Worm (Caenorhabditis elegans) whole organism, L2 larva: ENCODE results near the gene unc-39.

Experiments used
- C34F6.9 ChIP-seq: fragments of 150-350 bp; optimal IDR thresholded peaks from 2 replicates; lab custom pipeline; 2014; ENCODE audit warnings: missing biosample characterization, missing genetic modification characterization
- F13H6.1 ChIP-seq: sonication (generic microtip); optimal IDR thresholded peaks from 2 replicates; lab custom pipeline; 2016; ENCODE audit warnings: missing genetic modification characterization, missing compliant biosample characterization
- R02D3.7 ChIP-seq: fragments of 150-350 bp; optimal IDR thresholded peaks from 2 replicates; lab custom pipeline; 2014; ENCODE audit warnings: missing biosample characterization, missing genetic modification characterization
- Y55F3AM.14 ChIP-seq: fragments of 200-800 bp; sonication (Bioruptor generic); optimal IDR thresholded peaks from 2 replicates; lab custom pipeline; 2018; ENCODE audit warnings: mild to moderate bottlenecking, missing genetic modification characterization, missing compliant biosample characterization
- ZK546.5 ChIP-seq: sonication (generic microtip); optimal IDR thresholded peaks from 2 replicates; lab custom pipeline; 2017; ENCODE audit warnings: missing biosample characterization, missing genetic modification characterization
- aly-2 ChIP-seq: fragments of 150-350 bp; optimal IDR thresholded peaks from 2 replicates; lab custom pipeline; 2014; ENCODE audit warnings: missing biosample characterization, missing genetic modification characterization
- ama-1 ChIP-seq: fragments of 150-350 bp; optimal IDR thresholded peaks from 2 replicates; lab custom pipeline; 2018; ENCODE audit warnings: inconsistent platforms
- blmp-1 ChIP-seq: sonication (generic microtip); optimal IDR thresholded peaks from 2 replicates; lab custom pipeline; 2017; ENCODE audit warnings: missing genetic modification characterization, mild to moderate bottlenecking, missing compliant biosample characterization, antibody characterized with exemption, moderate library complexity; ENCODE audit not compliant: insufficient read depth
- ceh-16 ChIP-seq: fragments of 150-350 bp; optimal IDR thresholded peaks from 2 replicates; lab custom pipeline; 2014; ENCODE audit warnings: missing biosample characterization, missing genetic modification characterization
- ceh-82 ChIP-seq: fragments of 150-350 bp; optimal IDR thresholded peaks from 2 replicates; lab custom pipeline; 2014; ENCODE audit warnings: missing biosample characterization, missing genetic modification characterization
- crh-2 ChIP-seq: sonication (generic microtip); optimal IDR thresholded peaks from 2 replicates; lab custom pipeline; 2017; ENCODE audit warnings: missing biosample characterization, missing genetic modification characterization
- dmd-4 ChIP-seq: sonication (generic microtip); optimal IDR thresholded peaks from 2 replicates; lab custom pipeline; 2017; ENCODE audit warnings: missing biosample characterization, missing genetic modification characterization
- egl-27 ChIP-seq: sonication (generic microtip); optimal IDR thresholded peaks from 3 replicates; lab custom pipeline; 2017; ENCODE audit warnings: missing biosample characterization, missing genetic modification reagents, missing genetic modification characterization
- elt-1 ChIP-seq: fragments of 150-350 bp; optimal IDR thresholded peaks from 2 replicates; lab custom pipeline; 2014; ENCODE audit warnings: missing biosample characterization, missing genetic modification characterization
- fos-1 ChIP-seq: fragments of 150-350 bp; optimal IDR thresholded peaks from 2 replicates; lab custom pipeline; 2014; ENCODE audit warnings: missing biosample characterization, missing genetic modification characterization
- gmeb-1 ChIP-seq: fragments of 150-350 bp; optimal IDR thresholded peaks from 2 replicates; lab custom pipeline; 2014; ENCODE audit warnings: missing biosample characterization, missing genetic modification characterization
- lin-11 ChIP-seq: fragments of 150-350 bp; sonication (generic microtip); optimal IDR thresholded peaks from 2 replicates; lab custom pipeline; 2014; ENCODE audit warnings: missing biosample characterization, missing genetic modification characterization, inconsistent platforms, mixed read lengths
- lsy-2 ChIP-seq, 2 experiments: fragments of 150-350 bp in 1 of 2; sonication (generic microtip) in 1 of 2; optimal IDR thresholded peaks; 2 replicates each; lab custom pipeline; 2014 to 2017; ENCODE audit warnings: missing biosample characterization in 2 of 2, missing genetic modification characterization in 2 of 2
- mab-5 ChIP-seq: fragments of 150-350 bp; optimal IDR thresholded peaks from 2 replicates; lab custom pipeline; 2014; ENCODE audit warnings: missing biosample characterization, missing genetic modification characterization
- mbf-1 ChIP-seq: sonication (generic microtip); optimal IDR thresholded peaks from 2 replicates; lab custom pipeline; 2017; ENCODE audit warnings: missing biosample characterization, missing genetic modification characterization
- mdl-1 ChIP-seq, 2 experiments: fragments of 150-350 bp in 1 of 2; sonication (generic microtip) in 1 of 2; optimal IDR thresholded peaks; 2 replicates each; lab custom pipeline; 2017; ENCODE audit warnings: missing biosample characterization in 2 of 2, missing genetic modification characterization in 2 of 2
- nhr-10 ChIP-seq: sonication (generic microtip); optimal IDR thresholded peaks from 2 replicates; lab custom pipeline; 2017; ENCODE audit warnings: missing biosample characterization, missing genetic modification characterization
- nhr-12 ChIP-seq: fragments of 150-350 bp; optimal IDR thresholded peaks from 2 replicates; lab custom pipeline; 2014; ENCODE audit warnings: missing biosample characterization, missing genetic modification characterization
- nhr-21 ChIP-seq: fragments of 150-350 bp; optimal IDR thresholded peaks from 2 replicates; lab custom pipeline; 2014; ENCODE audit warnings: missing biosample characterization, missing genetic modification characterization
- nhr-25 ChIP-seq: fragments of 150-350 bp; sonication (generic microtip); optimal IDR thresholded peaks from 3 replicates; lab custom pipeline; 2014; ENCODE audit warnings: missing biosample characterization, missing genetic modification characterization
- nhr-6 ChIP-seq: fragments of 150-350 bp; optimal IDR thresholded peaks from 2 replicates; lab custom pipeline; 2014; ENCODE audit warnings: missing biosample characterization, missing genetic modification characterization
- nhr-77 ChIP-seq: fragments of 150-350 bp; optimal IDR thresholded peaks from 2 replicates; lab custom pipeline; 2014; ENCODE audit warnings: missing biosample characterization, missing genetic modification characterization
- sem-4 ChIP-seq: fragments of 150-350 bp; optimal IDR thresholded peaks from 2 replicates; lab custom pipeline; 2014; ENCODE audit warnings: missing biosample characterization, missing genetic modification reagents, missing genetic modification characterization
- skn-1 ChIP-seq: sonication (generic microtip); optimal IDR thresholded peaks from 2 replicates; lab custom pipeline; 2017; ENCODE audit warnings: missing biosample characterization, missing genetic modification characterization
- sma-3 ChIP-seq: sonication (generic microtip); optimal IDR thresholded peaks from 2 replicates; lab custom pipeline; 2016; ENCODE audit warnings: missing genetic modification reagents, missing genetic modification characterization, missing compliant biosample characterization
- sma-9 ChIP-seq, 2 experiments: fragments of 150-350 bp in 1 of 2; sonication (generic microtip) in 1 of 2; optimal IDR thresholded peaks; 2 replicates each; lab custom pipeline; 2014 to 2016; ENCODE audit warnings: missing genetic modification characterization in 2 of 2, mild to moderate bottlenecking in 1 of 2, missing biosample characterization in 1 of 2, missing compliant biosample characterization in 1 of 2, missing genetic modification reagents in 1 of 2, moderate library complexity in 1 of 2
- snpc-4 ChIP-seq: fragments of 150-350 bp; optimal IDR thresholded peaks from 2 replicates; lab custom pipeline; 2014; ENCODE audit warnings: missing biosample characterization, missing genetic modification characterization
- unc-55 ChIP-seq: fragments of 150-350 bp; sonication (generic microtip); optimal IDR thresholded peaks from 3 replicates; lab custom pipeline; 2014; ENCODE audit warnings: missing biosample characterization, missing genetic modification reagents, missing genetic modification characterization
- zag-1 ChIP-seq: fragments of 150-350 bp; optimal IDR thresholded peaks from 2 replicates; lab custom pipeline; 2014; ENCODE audit warnings: missing biosample characterization, missing genetic modification characterization
- ztf-1 ChIP-seq: fragments of 200-800 bp; sonication (Bioruptor generic); conservative IDR thresholded peaks from 2 replicates; pipeline ENCODE4 v1.3.6; 2022; ENCODE audit warnings: missing genetic modification characterization, missing compliant biosample characterization

unc-39 gene

ce11 chrV:14366487-14366962 lies 6.3 kb upstream of the unc-39 start (continued):
- TF ChIP-seq ztf-1 (GFP tag; lab: Robert Waterston, UW): no peak
- peak; percentile 46 for TF ChIP-seq sma-3 (GFP tag; lab: Kevin White, UChicago)
- TF ChIP-seq gmeb-1: no peak
- TF ChIP-seq ceh-82 (tag; lab: Kevin White, UChicago): peak; percentile 34
- peak; percentile 86 for TF ChIP-seq F13H6.1 (tag; lab: Kevin White, UChicago)
- no peak for TF ChIP-seq ama-1 (lab: Kevin White, UChicago)
- peak; percentile 87 for TF ChIP-seq Y55F3AM.14 (GFP tag; lab: Kevin White, UChicago)
- no peak for TF ChIP-seq skn-1 (tag; lab: Kevin White, UChicago)

ce11 chrV:14368272-14369052 lies 4.4 kb upstream of the unc-39 start:
- TF ChIP-seq egl-27 (tag; lab: Kevin White, UChicago) (peak; percentile 52), Y55F3AM.14 (GFP tag; lab: Kevin White, UChicago) (peak; percentile 44), ceh-16 (tag; lab: Kevin White, UChicago) (peak; percentile 30), zag-1 (tag; lab: Kevin White, UChicago) (no peak), sma-9 (GFP tag; optimal IDR thresholded peaks at IDR 0.05; lab: Kevin White, UChicago) (peak; percentile 90), sma-9 (tag; optimal IDR thresholded peaks at IDR 0.05; lab: Kevin White, UChicago) (peak; percentile 7), mbf-1 (tag; lab: Kevin White, UChicago) (no peak), mab-5 (tag; lab: Kevin White, UChicago) (no peak), C34F6.9 (peak; percentile 20), nhr-25 (tag; lab: Kevin White, UChicago) (no peak), aly-2 (tag; lab: Kevin White, UChicago) (no peak), dmd-4 (tag; lab: Kevin White, UChicago) (no peak), nhr-6 (tag; lab: Kevin White, UChicago) (no peak), fos-1 (tag; lab: Kevin White, UChicago) (peak; percentile 95), skn-1 (tag; lab: Kevin White, UChicago) (peak; percentile 37), blmp-1 (tag; lab: Kevin White, UChicago) (peak; percentile 96), snpc-4 (tag; lab: Kevin White, UChicago) (no peak), nhr-21 (tag; lab: Kevin White, UChicago) (peak; percentile 44), lsy-2 (tag; optimal IDR thresholded peaks at IDR 0.05; lab: Kevin White, UChicago) (peak in 1 of 2 experiments; percentile 52), R02D3.7 (tag; lab: Kevin White, UChicago) (no peak), mdl-1 (tag; optimal IDR thresholded peaks at IDR 0.05; lab: Kevin White, UChicago) (peak; percentile 60 to 69), sem-4 (peak; percentile 84)

ce11 chrV:14369412-14369811 lies 3.5 kb upstream of the unc-39 start:
- TF ChIP-seq zag-1 (tag; lab: Kevin White, UChicago) (peak; percentile 4), nhr-12 (tag; lab: Kevin White, UChicago) (no peak), lin-11 (no peak), mab-5 (tag; lab: Kevin White, UChicago) (peak; percentile 45), crh-2 (tag; lab: Kevin White, UChicago) (peak; percentile 63), unc-55 (GFP tag; lab: Kevin White, UChicago) (no peak)

- TF ChIP-seq sem-4 (no peak), mbf-1 (tag; lab: Kevin White, UChicago) (no peak), aly-2 (tag; lab: Kevin White, UChicago) (no peak), nhr-77 (no peak), ZK546.5 (tag; lab: Kevin White, UChicago) (no peak), lsy-2 (tag; optimal IDR thresholded peaks at IDR 0.05; lab: Kevin White, UChicago) (no peak), nhr-10 (tag; lab: Kevin White, UChicago) (no peak), dmd-4 (tag; lab: Kevin White, UChicago) (no peak), elt-1 (no peak)
Observed at ce11 chrV:14378052-14378451, 5.2 kb downstream of the unc-39 start.
